Worm (Caenorhabditis elegans): ENCODE results near the gene atg-7.

Gene atg-7

DNA sequence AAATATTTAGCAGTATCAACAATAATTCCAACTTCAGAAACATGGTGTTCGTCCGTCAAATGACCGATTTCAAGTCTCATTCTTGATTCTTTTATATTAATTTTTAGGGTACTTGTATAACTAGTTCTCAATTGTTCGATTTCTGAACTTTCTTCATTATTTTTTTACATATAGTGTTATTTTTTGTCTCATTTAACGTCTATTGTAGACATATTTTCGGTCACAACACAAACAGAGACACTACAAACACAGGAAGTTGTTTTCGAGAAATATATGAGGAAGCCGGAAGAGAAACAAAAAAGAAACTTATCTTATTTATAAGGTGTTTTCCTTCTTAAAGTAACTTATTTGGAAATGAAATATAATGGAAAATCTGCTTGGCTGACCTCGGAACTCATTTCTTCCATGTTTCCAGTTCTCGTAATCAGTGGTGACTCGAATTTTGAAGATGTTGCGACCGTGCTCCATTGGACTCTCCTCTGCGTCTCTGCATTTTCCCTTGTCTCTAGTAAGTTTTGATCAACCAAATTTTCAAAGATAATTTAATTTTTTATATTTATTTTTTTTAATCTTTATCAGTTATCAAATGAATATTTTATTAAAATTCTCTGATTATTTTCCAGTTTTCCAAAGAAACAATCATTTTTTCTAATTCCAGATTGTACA lies 27.1 kb downstream of the atg-7 start, which contains the start of the genes F36H1.12 and lin-3:
TSS of gene F36H1.12 (minus strand) at position 51 of the 666 bp plus-strand sequence.
TSS of gene lin-3 (plus strand) at position 657 of the 666 bp plus-strand sequence.
- TF ChIP-seq nhr-12 (tag; optimal IDR thresholded peaks at IDR 0.05), result no peak
- no peak for TF ChIP-seq zag-1 (tag; optimal IDR thresholded peaks at IDR 0.05)
- TF ChIP-seq Y55F3AM.14 (GFP tag; optimal IDR thresholded peaks at IDR 0.05), result no peak
- TF ChIP-seq ceh-82 (tag; optimal IDR thresholded peaks at IDR 0.05), result no peak
- no peak for TF ChIP-seq unc-62 (GFP tag; optimal IDR thresholded peaks at IDR 0.05)
- TF ChIP-seq peb-1 (tag; optimal IDR thresholded peaks at IDR 0.05), result no peak
- TF ChIP-seq crh-2 (tag; optimal IDR thresholded peaks at IDR 0.05), result no peak

DNA sequence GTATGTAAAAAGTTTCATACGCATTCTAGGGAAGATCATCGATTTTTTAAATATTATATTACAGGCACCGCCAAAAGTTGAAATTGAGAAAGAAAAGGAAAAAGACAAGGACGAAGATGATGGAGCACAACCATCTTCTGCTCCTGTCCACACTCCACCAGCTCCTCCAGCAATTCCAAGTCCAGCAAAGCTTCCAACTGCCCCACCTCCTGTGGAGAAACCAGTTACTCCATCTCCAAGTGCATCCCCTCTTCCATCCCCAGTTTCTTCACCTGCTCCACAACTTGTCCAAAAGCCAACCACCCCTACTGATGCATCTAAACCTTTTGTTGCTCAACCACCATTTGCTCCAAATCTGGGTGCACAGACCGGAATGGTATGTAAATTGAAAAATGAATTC lies 28.9 kb downstream of the atg-7 start:
- no peak for TF ChIP-seq mbf-1 (tag; optimal IDR thresholded peaks at IDR 0.05)
- no peak for TF ChIP-seq ztf-4 (tag; optimal IDR thresholded peaks at IDR 0.05)
- no peak for TF ChIP-seq ztf-11 (tag; optimal IDR thresholded peaks at IDR 0.05)
- no peak for TF ChIP-seq nhr-23 (tag; optimal IDR thresholded peaks at IDR 0.05)
- no peak for TF ChIP-seq lsy-2 (tag; optimal IDR thresholded peaks at IDR 0.05)
- no peak for TF ChIP-seq sma-3 (GFP tag; optimal IDR thresholded peaks at IDR 0.05)
- no peak for TF ChIP-seq nhr-6 (tag; optimal IDR thresholded peaks at IDR 0.05)

DNA sequence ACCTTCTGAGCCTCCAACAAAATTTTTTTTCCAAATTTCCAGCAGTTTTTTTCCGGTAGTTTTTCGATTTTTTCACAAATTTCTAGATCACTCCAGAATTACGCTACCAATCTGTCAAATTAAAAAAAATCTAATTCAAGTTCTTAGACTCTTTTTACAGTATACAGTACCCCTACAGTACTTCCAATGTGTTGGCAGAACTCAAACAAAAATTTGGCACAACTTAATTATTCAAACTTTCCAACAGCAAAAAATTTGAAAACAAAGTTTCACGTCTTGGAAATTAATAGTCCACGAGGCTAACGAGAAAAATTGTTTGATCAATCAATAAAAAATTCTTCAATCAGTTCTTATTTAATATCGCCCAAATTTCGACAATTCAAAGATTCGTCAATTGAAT lies 31.0 kb downstream of the atg-7 start, which contains the start of gene F36H1.3:
TSS of gene F36H1.3 (plus strand) at position 323 of the 400 bp plus-strand sequence.
- no peak for TF ChIP-seq snpc-4 (tag; optimal IDR thresholded peaks at IDR 0.05)
- TF ChIP-seq mdl-1 (tag; optimal IDR thresholded peaks at IDR 0.05), result no peak
- no peak for TF ChIP-seq C34F6.9 (tag; optimal IDR thresholded peaks at IDR 0.05)
- TF ChIP-seq nhr-11 (tag; optimal IDR thresholded peaks at IDR 0.05), result no peak
- TF ChIP-seq nhr-25 (tag; optimal IDR thresholded peaks at IDR 0.05), result no peak
- TF ChIP-seq aly-2 (tag; optimal IDR thresholded peaks at IDR 0.05), result no peak
- TF ChIP-seq nhr-6 (tag; optimal IDR thresholded peaks at IDR 0.05), result no peak
- TF ChIP-seq ZK546.5 (tag; optimal IDR thresholded peaks at IDR 0.05), result no peak
- TF ChIP-seq nhr-23 (tag; optimal IDR thresholded peaks at IDR 0.05), result no peak
- TF ChIP-seq ceh-82 (tag; optimal IDR thresholded peaks at IDR 0.05), result no peak
- no peak for TF ChIP-seq dmd-4 (tag; optimal IDR thresholded peaks at IDR 0.05)
- TF ChIP-seq zag-1 (tag; optimal IDR thresholded peaks at IDR 0.05), result no peak
- TF ChIP-seq elt-3 (tag; optimal IDR thresholded peaks at IDR 0.05), result no peak

DNA sequence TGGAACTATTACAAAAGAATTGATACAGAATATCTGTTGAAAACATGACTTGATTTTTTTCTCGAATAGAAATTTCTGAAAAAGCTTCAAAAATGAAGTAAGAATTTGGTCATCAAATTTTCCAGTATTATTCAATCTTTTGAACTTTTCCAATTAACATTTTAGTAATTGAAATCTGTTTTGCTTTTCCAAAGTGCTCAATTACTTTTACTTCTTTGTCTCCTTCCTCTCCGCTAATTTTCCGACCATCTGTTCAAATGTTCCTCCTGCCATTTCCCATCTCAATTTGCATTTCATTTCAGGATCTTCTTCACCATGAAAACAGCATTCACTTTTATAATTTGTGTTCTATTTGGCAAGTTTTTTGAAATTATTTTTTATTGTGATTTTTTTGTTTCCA lies 32.0 kb downstream of the atg-7 start, which contains the start of gene F36H1.11:
TSS of gene F36H1.11 (plus strand) at position 301 of the 400 bp plus-strand sequence.
- TF ChIP-seq ama-1 (optimal IDR thresholded peaks at IDR 0.05), result no peak
- no peak for TF ChIP-seq sma-3 (GFP tag; optimal IDR thresholded peaks at IDR 0.05)
- TF ChIP-seq nhr-21 (tag; optimal IDR thresholded peaks at IDR 0.05), result no peak
- no peak for TF ChIP-seq nhr-77 (tag; optimal IDR thresholded peaks at IDR 0.05)
- no peak for TF ChIP-seq nhr-129 (tag; optimal IDR thresholded peaks at IDR 0.05)
- TF ChIP-seq zag-1 (tag; optimal IDR thresholded peaks at IDR 0.05), result no peak
- TF ChIP-seq alr-1 (tag; optimal IDR thresholded peaks at IDR 0.05), result no peak
- no peak for TF ChIP-seq mdl-1 (tag; optimal IDR thresholded peaks at IDR 0.05)
- no peak for TF ChIP-seq blmp-1 (tag; optimal IDR thresholded peaks at IDR 0.05; ENCODE audit: insufficient read depth)
- no peak for TF ChIP-seq skn-1 (tag; optimal IDR thresholded peaks at IDR 0.05)
- TF ChIP-seq unc-62 (GFP tag; optimal IDR thresholded peaks at IDR 0.05), result no peak
- TF ChIP-seq mbf-1 (tag; optimal IDR thresholded peaks at IDR 0.05), result no peak
- TF ChIP-seq ztf-11 (tag; optimal IDR thresholded peaks at IDR 0.05), result no peak
- TF ChIP-seq nhr-23 (tag; optimal IDR thresholded peaks at IDR 0.05), result no peak
- TF ChIP-seq nhr-6 (tag; optimal IDR thresholded peaks at IDR 0.05), result no peak
- no peak for TF ChIP-seq Y55F3AM.14 (GFP tag; optimal IDR thresholded peaks at IDR 0.05)

DNA sequence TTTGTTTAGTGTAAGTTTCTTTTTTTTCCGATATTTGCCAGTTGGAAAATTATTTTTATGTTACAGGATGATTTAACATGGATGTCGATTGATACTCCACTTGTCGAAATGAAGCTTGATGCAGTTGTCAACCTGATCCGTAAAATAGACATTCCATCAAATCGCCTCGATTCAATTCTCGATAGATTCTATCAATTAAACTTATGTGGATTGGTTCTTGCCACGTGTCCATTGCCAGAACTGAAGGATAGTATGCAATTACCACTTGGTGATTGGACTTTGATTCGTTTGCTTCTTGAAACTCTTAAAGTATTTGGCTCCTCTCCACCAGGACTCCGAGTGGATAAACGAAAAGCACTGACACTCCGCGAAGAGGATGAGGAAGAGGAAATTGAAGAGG lies 36.5 kb downstream of the atg-7 start:
- TF ChIP-seq snpc-4 (tag; optimal IDR thresholded peaks at IDR 0.05), result no peak
- no peak for TF ChIP-seq mab-5 (tag; optimal IDR thresholded peaks at IDR 0.05)
- TF ChIP-seq blmp-1 (tag; optimal IDR thresholded peaks at IDR 0.05; ENCODE audit: insufficient read depth), result no peak
- TF ChIP-seq ama-1 (optimal IDR thresholded peaks at IDR 0.05), result no peak
- TF ChIP-seq F13H6.1 (tag; optimal IDR thresholded peaks at IDR 0.05), result no peak
- TF ChIP-seq nhr-6 (tag; optimal IDR thresholded peaks at IDR 0.05), result no peak
- no peak for TF ChIP-seq gmeb-1 (tag; optimal IDR thresholded peaks at IDR 0.05)
- TF ChIP-seq sma-9 (GFP tag; optimal IDR thresholded peaks at IDR 0.05), result no peak
- TF ChIP-seq sma-9 (tag; optimal IDR thresholded peaks at IDR 0.05), result no peak
- no peak for TF ChIP-seq zag-1 (tag; optimal IDR thresholded peaks at IDR 0.05)
- TF ChIP-seq nhr-25 (tag; optimal IDR thresholded peaks at IDR 0.05), result no peak
